Worm (Caenorhabditis elegans): ENCODE data around the gene fig-1.

fig-1 gene

DNA sequence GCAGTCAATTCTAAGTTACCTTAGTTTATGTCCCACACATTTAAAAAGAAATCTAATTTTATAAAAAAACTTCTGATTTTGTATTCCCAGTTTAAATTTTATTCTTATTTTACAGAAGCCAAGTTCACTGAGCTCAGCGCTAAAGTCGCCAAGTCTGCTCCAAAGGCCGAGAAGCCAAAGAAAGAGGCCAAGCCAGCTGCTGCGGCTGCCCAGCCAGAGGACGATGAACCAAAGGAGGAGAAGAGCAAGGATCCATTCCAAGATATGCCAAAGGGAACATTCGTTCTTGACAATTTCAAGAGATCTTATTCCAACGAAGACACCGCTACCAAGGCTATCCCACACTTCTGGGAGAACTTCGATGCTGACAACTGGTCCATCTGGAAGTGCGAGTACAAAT is 14.1 kb downstream of the fig-1 start (continued):
- TF ChIP-seq ceh-58 (GFP tag; IDR thresholded peaks at IDR 0.05) (no peak), pbrm-1 (GFP tag; IDR thresholded peaks at IDR 0.05) (no peak), K12H6.12 (tag; optimal IDR thresholded peaks at IDR 0.05) (no peak), T07F8.4 (tag; optimal IDR thresholded peaks at IDR 0.05) (no peak), rcor-1 (GFP tag; IDR thresholded peaks at IDR 0.05) (no peak), mel-28 (tag; optimal IDR thresholded peaks at IDR 0.05; ENCODE audit: borderline replicate concordance) (no peak), ztf-22 (GFP tag; optimal IDR thresholded peaks at IDR 0.05) (no peak), ztf-3 (GFP tag; optimal IDR thresholded peaks at IDR 0.05) (no peak), atf-7 (tag; optimal IDR thresholded peaks at IDR 0.05) (no peak), F57C9.4 (tag; optimal IDR thresholded peaks at IDR 0.05) (no peak), madf-3 (GFP tag; IDR thresholded peaks at IDR 0.05) (peak; percentile 14; the same call in 1 of the 2 replicates), ztf-28 (GFP tag; IDR thresholded peaks at IDR 0.05) (no peak), let-607 (tag; optimal IDR thresholded peaks at IDR 0.05) (no peak), F37B4.10 (GFP tag; IDR thresholded peaks at IDR 0.05) (no peak), rpc-1 (optimal IDR thresholded peaks at IDR 0.05) (no peak), rpc-1 (tag; optimal IDR thresholded peaks at IDR 0.05) (no peak)

DNA sequence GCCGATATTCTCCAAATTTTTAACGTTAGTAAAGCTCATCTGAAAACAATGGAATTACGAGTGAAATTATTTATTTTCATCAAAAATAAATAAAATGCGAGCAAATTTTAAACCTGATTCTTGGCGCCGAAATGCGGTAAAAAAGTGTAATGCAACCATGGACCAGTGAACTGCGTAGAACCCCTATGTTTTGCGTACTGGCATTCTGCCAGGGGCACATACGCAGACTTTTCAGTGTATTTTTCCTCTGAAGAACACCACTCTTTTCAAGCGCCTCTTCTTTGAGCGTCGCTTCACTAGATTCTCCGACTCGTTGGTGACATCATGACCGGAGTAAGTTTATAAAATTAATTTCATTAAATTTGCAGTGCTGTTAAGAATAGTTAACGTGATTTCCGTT is 15.5 kb downstream of the fig-1 start, which contains the start of the genes ctf-4 and eef-1G:
TSS of gene ctf-4 (minus strand) at position 39 of the 400 bp plus-strand sequence.
TSS of gene eef-1G (plus strand) at position 219 of the 400 bp plus-strand sequence.
- TF ChIP-seq F22D6.2 (tag; optimal IDR thresholded peaks at IDR 0.05) (peak; percentile 70), lir-1 (GFP tag; conservative IDR thresholded peaks at IDR 0.05) (peak; percentile 75), attf-3 (GFP tag; conservative IDR thresholded peaks at IDR 0.05) (peak; percentile 75), sea-2 (GFP tag; IDR thresholded peaks at IDR 0.05) (no peak), rpc-1 (optimal IDR thresholded peaks at IDR 0.05) (no peak), rpc-1 (tag; optimal IDR thresholded peaks at IDR 0.05) (no peak), efl-1 (GFP tag; optimal IDR thresholded peaks at IDR 0.05) (peak; percentile 90), dpl-1 (GFP tag; optimal IDR thresholded peaks at IDR 0.05) (peak; percentile 89), somi-1 (GFP tag; optimal IDR thresholded peaks at IDR 0.05) (peak; percentile 78), cebp-2 (GFP tag; IDR thresholded peaks at IDR 0.05) (0 out of 2 replicates have a peak, but pooled peaks have one; percentile 62), mel-28 (tag; optimal IDR thresholded peaks at IDR 0.05; ENCODE audit: borderline replicate concordance) (no peak), ztf-3 (GFP tag; optimal IDR thresholded peaks at IDR 0.05) (peak; percentile 36), B0019.2 (GFP tag; conservative IDR thresholded peaks at IDR 0.05) (peak; percentile 57), dox-1 (GFP tag; IDR thresholded peaks at IDR 0.05) (peak; percentile 97), F39B2.1 (GFP tag; IDR thresholded peaks at IDR 0.05) (no peak), ceh-100 (GFP tag; IDR thresholded peaks at IDR 0.05) (peak; percentile 77), nfya-2 (GFP tag; IDR thresholded peaks at IDR 0.05) (no peak), aptf-2 (GFP tag; conservative IDR thresholded peaks at IDR 0.05) (0 out of 2 replicates have a peak, but pooled peaks have one; percentile 7), lsy-27 (tag; optimal IDR thresholded peaks at IDR 0.05; ENCODE audit: borderline replicate concordance, insufficient read depth) (no peak), lag-1 (GFP tag; IDR thresholded peaks at IDR 0.05) (no peak), F49E8.2 (tag; optimal IDR thresholded peaks at IDR 0.05; ENCODE audit: insufficient read depth) (peak; percentile 51), ztf-18 (tag; optimal IDR thresholded peaks at IDR 0.05) (peak; percentile 74), mcd-1 (GFP tag; IDR thresholded peaks at IDR 0.05) (peak; percentile 98), hmg-20 (GFP tag; IDR thresholded peaks at IDR 0.05) (0 out of 2 replicates have a peak, but pooled peaks have one; percentile 49), madf-10 (tag; optimal IDR thresholded peaks at IDR 0.05) (peak; percentile 69), snpc-1.3 (tag; optimal IDR thresholded peaks at IDR 0.05; ENCODE audit: insufficient read depth) (peak; percentile 88), B0035.1 (tag; optimal IDR thresholded peaks at IDR 0.05) (no peak), Y95B8A.8 (GFP tag; IDR thresholded peaks at IDR 0.05) (peak; percentile 83; the same call in 1 of the 2 replicates), pha-4 (tag; optimal IDR thresholded peaks at IDR 0.05) (peak; percentile 87), ztf-22 (GFP tag; optimal IDR thresholded peaks at IDR 0.05) (no peak), ama-1 (optimal IDR thresholded peaks at IDR 0.05) (no peak), ama-1 (GFP tag; optimal IDR thresholded peaks at IDR 0.05) (no peak), lin-26 (GFP tag; IDR thresholded peaks at IDR 0.05) (peak; percentile 55; the same call in 1 of the 2 replicates), Y53G8AR.9 (GFP tag; conservative IDR thresholded peaks at IDR 0.05) (peak; percentile 95), nfyb-1 (GFP tag; IDR thresholded peaks at IDR 0.05) (peak; percentile 94), Y67H2A.10 (GFP tag; conservative IDR thresholded peaks at IDR 0.05) (0 out of 2 replicates have a peak, but pooled peaks have one; percentile 32)
